Fruit fly (Drosophila melanogaster) whole organism, embryonic: ENCODE measurements around the gene CG14659.

Experiments used
- C15 ChIP-seq: fragments of 200-800 bp; sonication (Bioruptor generic); IDR thresholded peaks from 3 replicates; pipeline ENCODE4 v1.3.6; 2022; ENCODE audit warnings: missing biosample characterization, missing genetic modification characterization
- CG1024 ChIP-seq: fragments of 200-800 bp; sonication (Bioruptor generic); IDR thresholded peaks from 2 replicates; pipeline ENCODE4 v1.3.6; 2022; ENCODE audit warnings: missing biosample characterization, missing genetic modification characterization
- CG13123 ChIP-seq: fragments of 200-800 bp; sonication (Bioruptor generic); optimal IDR thresholded peaks from 2 replicates; lab custom pipeline; 2016; ENCODE audit warnings: missing biosample characterization, missing genetic modification characterization
- CG1603 ChIP-seq: fragments of 200-800 bp; sonication (Bioruptor generic); optimal IDR thresholded peaks from 2 replicates; lab custom pipeline; 2019; ENCODE audit warnings: missing biosample characterization, mild to moderate bottlenecking, missing genetic modification characterization, moderate library complexity
- CG16863 ChIP-seq: fragments of 200-800 bp; sonication (Bioruptor generic); optimal IDR thresholded peaks from 3 replicates; lab custom pipeline; 2016; ENCODE audit warnings: missing biosample characterization, missing genetic modification characterization
- CG17186 ChIP-seq: fragments of 200-800 bp; sonication (Bioruptor generic); optimal IDR thresholded peaks from 3 replicates; lab custom pipeline; 2017; ENCODE audit warnings: missing biosample characterization, missing genetic modification reagents, missing genetic modification characterization
- CG2129 ChIP-seq: fragments of 200-800 bp; sonication (Bioruptor generic); IDR thresholded peaks from 2 replicates; pipeline ENCODE4 v1.3.6; 2022; ENCODE audit warnings: missing biosample characterization, missing genetic modification characterization; ENCODE audit not compliant: partially characterized antibody
- CG2889 ChIP-seq: fragments of 200-800 bp; sonication (Bioruptor generic); IDR thresholded peaks from 3 replicates; pipeline ENCODE4 v1.3.6; 2022; ENCODE audit warnings: missing biosample characterization, missing genetic modification characterization
- CG30020 ChIP-seq: fragments of 200-800 bp; optimal IDR thresholded peaks from 2 replicates; lab custom pipeline; 2019; ENCODE audit warnings: missing biosample characterization, mild to moderate bottlenecking, missing genetic modification characterization, moderate library complexity
- CG30431 ChIP-seq: fragments of 200-800 bp; sonication (Bioruptor generic); optimal IDR thresholded peaks from 2 replicates; lab custom pipeline; 2017; ENCODE audit warnings: missing biosample characterization, missing genetic modification characterization
- CG3065 ChIP-seq: fragments of 200-800 bp; sonication (Bioruptor generic); optimal IDR thresholded peaks from 2 replicates; lab custom pipeline; 2016; ENCODE audit warnings: missing biosample characterization, missing genetic modification characterization
- CG33213 ChIP-seq: fragments of 200-800 bp; sonication (Bioruptor generic); optimal IDR thresholded peaks from 3 replicates; lab custom pipeline; 2016; ENCODE audit warnings: missing biosample characterization, missing genetic modification characterization
- CG4282 ChIP-seq: fragments of 200-800 bp; sonication (Bioruptor generic); optimal IDR thresholded peaks from 2 replicates; lab custom pipeline; 2016; ENCODE audit warnings: missing biosample characterization, missing genetic modification characterization
- CG6765 ChIP-seq: fragments of 200-800 bp; sonication (Bioruptor generic); optimal IDR thresholded peaks from 3 replicates; lab custom pipeline; 2017; ENCODE audit warnings: missing biosample characterization, mild to moderate bottlenecking, missing genetic modification characterization
- CG8089 ChIP-seq: fragments of 200-800 bp; sonication (Bioruptor generic); optimal IDR thresholded peaks from 3 replicates; lab custom pipeline; 2016; ENCODE audit warnings: missing biosample characterization, missing genetic modification characterization
- CG9797 ChIP-seq: fragments of 200-800 bp; sonication (Bioruptor generic); optimal IDR thresholded peaks from 3 replicates; lab custom pipeline; 2018; ENCODE audit warnings: missing biosample characterization, mild to moderate bottlenecking, missing genetic modification characterization
- CTCF ChIP-seq: fragments of 200-800 bp; sonication (Bioruptor generic); optimal IDR thresholded peaks from 2 replicates; lab custom pipeline; 2017; ENCODE audit warnings: missing biosample characterization, mild to moderate bottlenecking, missing genetic modification characterization, moderate library complexity
- E2f1 ChIP-seq: fragments of 200-800 bp; sonication (Bioruptor generic); IDR thresholded peaks from 2 replicates; pipeline ENCODE4 v1.3.6; 2022; ENCODE audit warnings: missing biosample characterization, missing genetic modification characterization
- HHEX ChIP-seq: fragments of 200-800 bp; sonication (Bioruptor generic); optimal IDR thresholded peaks from 3 replicates; lab custom pipeline; 2017; ENCODE audit warnings: missing biosample characterization, mild to moderate bottlenecking, missing genetic modification characterization, missing genetic modification reagents
- HLH54F ChIP-seq: fragments of 200-800 bp; sonication (Bioruptor generic); optimal IDR thresholded peaks from 3 replicates; lab custom pipeline; 2016; ENCODE audit warnings: missing biosample characterization, missing genetic modification characterization
- Hey ChIP-seq: fragments of 200-800 bp; sonication (Bioruptor generic); optimal IDR thresholded peaks from 3 replicates; lab custom pipeline; 2018; ENCODE audit warnings: missing biosample characterization, mild to moderate bottlenecking, missing genetic modification characterization
- Hr39 ChIP-seq: fragments of >200 bp; optimal IDR thresholded peaks from 2 replicates; lab custom pipeline; 2017
- Kr ChIP-seq: fragments of 200-800 bp; sonication (Bioruptor generic); optimal IDR thresholded peaks from 2 replicates; lab custom pipeline; 2017; ENCODE audit warnings: missing biosample characterization, mild to moderate bottlenecking, missing genetic modification characterization
- Med ChIP-seq: fragments of 200-800 bp; sonication (Bioruptor generic); peaks from one replicate; lab custom pipeline; 2016; ENCODE audit warnings: missing biosample characterization, missing genetic modification characterization, mild to moderate bottlenecking, inconsistent platforms, moderate library complexity
- Mrtf ChIP-seq: fragments of 200-800 bp; sonication (Bioruptor generic); IDR thresholded peaks from 3 replicates; pipeline ENCODE4 v1.3.6; 2022; ENCODE audit warnings: missing biosample characterization, missing genetic modification characterization
- NC2α ChIP-seq: fragments of 200-800 bp; sonication (Bioruptor generic); optimal IDR thresholded peaks from 2 replicates; lab custom pipeline; 2016; ENCODE audit warnings: missing biosample characterization, missing genetic modification characterization
- Nf-YB ChIP-seq: fragments of 200-800 bp; sonication (Bioruptor generic); optimal IDR thresholded peaks from 3 replicates; lab custom pipeline; 2019; ENCODE audit warnings: missing biosample characterization, mild to moderate bottlenecking, missing genetic modification characterization, moderate library complexity
- Nf-YC ChIP-seq: fragments of 200-800 bp; optimal IDR thresholded peaks from 3 replicates; lab custom pipeline; 2019; ENCODE audit warnings: missing biosample characterization, mild to moderate bottlenecking, missing genetic modification characterization, moderate library complexity
- Ptx1 ChIP-seq: fragments of 200-800 bp; sonication (Bioruptor generic); IDR thresholded peaks from 2 replicates; pipeline ENCODE4 v1.3.6; 2022; ENCODE audit warnings: missing biosample characterization, missing genetic modification characterization
- Xbp1 ChIP-seq: fragments of 200-800 bp; sonication (Bioruptor generic); optimal IDR thresholded peaks from 3 replicates; lab custom pipeline; 2016; ENCODE audit warnings: missing biosample characterization, mild to moderate bottlenecking, missing genetic modification characterization
- cad ChIP-seq: fragments of >200 bp; optimal IDR thresholded peaks from 2 replicates; lab custom pipeline; 2017; ENCODE audit warnings: missing biosample characterization, missing genetic modification characterization
- cas ChIP-seq: fragments of 200-800 bp; sonication (Bioruptor generic); IDR thresholded peaks from 2 replicates; pipeline ENCODE4 v1.3.6; 2022; ENCODE audit warnings: missing biosample characterization, missing genetic modification characterization
- crol ChIP-seq: fragments of 200-800 bp; sonication (Bioruptor generic); IDR thresholded peaks from 2 replicates; pipeline ENCODE4 v1.3.6; 2022; ENCODE audit warnings: missing biosample characterization, missing genetic modification characterization
- danr ChIP-seq: fragments of 200-800 bp; sonication (Bioruptor generic); IDR thresholded peaks from 2 replicates; pipeline ENCODE4 v1.3.6; 2022; ENCODE audit warnings: missing biosample characterization, missing genetic modification characterization
- gsb-n ChIP-seq: fragments of 200-800 bp; sonication (Bioruptor generic); optimal IDR thresholded peaks from 3 replicates; lab custom pipeline; 2018; ENCODE audit warnings: missing biosample characterization, mild to moderate bottlenecking, missing genetic modification characterization
- luna ChIP-seq: fragments of 200-800 bp; sonication (Bioruptor generic); optimal IDR thresholded peaks from 2 replicates; lab custom pipeline; 2016; ENCODE audit warnings: missing biosample characterization, missing genetic modification characterization
- pfk ChIP-seq: fragments of 200-800 bp; sonication (Bioruptor generic); optimal IDR thresholded peaks from 2 replicates; lab custom pipeline; 2018; ENCODE audit warnings: missing biosample characterization, mild to moderate bottlenecking, missing genetic modification characterization, moderate library complexity
- pita ChIP-seq: fragments of 200-800 bp; sonication (Bioruptor generic); optimal IDR thresholded peaks from 2 replicates; lab custom pipeline; 2017; ENCODE audit warnings: missing biosample characterization, mild to moderate bottlenecking, missing genetic modification characterization
- prd ChIP-seq, 3 experiments: fragments of >200 bp in 2 of 3; fragments of 200-800 bp in 1 of 3; sonication (Bioruptor generic) in 1 of 3; optimal IDR thresholded peaks in 2 of 3; IDR thresholded peaks in 1 of 3; 2 replicates in 2 of 3; 3 replicates in 1 of 3; pipeline versions ENCODE4 v1.3.6 to Lab custom; 2017 to 2022; ENCODE audit warnings: missing biosample characterization in 1 of 3, missing genetic modification characterization in 1 of 3
- pros ChIP-seq: fragments of 200-800 bp; sonication (Bioruptor generic); optimal IDR thresholded peaks from 3 replicates; lab custom pipeline; 2019; ENCODE audit warnings: missing biosample characterization, mild to moderate bottlenecking, missing genetic modification characterization, moderate library complexity
- sc ChIP-seq, 3 experiments: fragments of >200 bp in 2 of 3; fragments of 200-800 bp in 1 of 3; sonication (Bioruptor generic) in 1 of 3; optimal IDR thresholded peaks; 2 replicates in 2 of 3; 3 replicates in 1 of 3; lab custom pipeline; 2017; ENCODE audit warnings: mild to moderate bottlenecking in 1 of 3, missing biosample characterization in 1 of 3, missing genetic modification characterization in 1 of 3, missing genetic modification reagents in 1 of 3
- seq ChIP-seq: fragments of 200-800 bp; sonication (Bioruptor generic); IDR thresholded peaks from 2 replicates; pipeline ENCODE4 v1.3.6; 2022; ENCODE audit warnings: missing biosample characterization, missing genetic modification characterization
- sug ChIP-seq: fragments of 200-800 bp; optimal IDR thresholded peaks from 2 replicates; lab custom pipeline; 2019; ENCODE audit warnings: missing biosample characterization, mild to moderate bottlenecking, missing genetic modification characterization, moderate library complexity
- tll ChIP-seq, 2 experiments: fragments of 200-800 bp in 1 of 2; fragments of >200 bp in 1 of 2; sonication (Bioruptor generic) in 1 of 2; optimal IDR thresholded peaks; 2 replicates each; lab custom pipeline; 2017 to 2019; ENCODE audit warnings: missing biosample characterization in 2 of 2, missing genetic modification characterization in 2 of 2, mild to moderate bottlenecking in 1 of 2, moderate library complexity in 1 of 2
- twi ChIP-seq: fragments of 200-800 bp; optimal IDR thresholded peaks from 2 replicates; lab custom pipeline; 2019; ENCODE audit warnings: missing biosample characterization, mild to moderate bottlenecking, missing genetic modification characterization, moderate library complexity
- wdn ChIP-seq: fragments of 200-800 bp; sonication (Bioruptor generic); IDR thresholded peaks from 2 replicates; pipeline ENCODE4 v1.3.6; 2022; ENCODE audit warnings: missing biosample characterization, missing genetic modification characterization
- zen ChIP-seq: fragments of 200-800 bp; sonication (Bioruptor generic); optimal IDR thresholded peaks from 3 replicates; lab custom pipeline; 2018; ENCODE audit warnings: missing biosample characterization, mild to moderate bottlenecking, missing genetic modification characterization, moderate library complexity

The CG14659 gene

DNA sequence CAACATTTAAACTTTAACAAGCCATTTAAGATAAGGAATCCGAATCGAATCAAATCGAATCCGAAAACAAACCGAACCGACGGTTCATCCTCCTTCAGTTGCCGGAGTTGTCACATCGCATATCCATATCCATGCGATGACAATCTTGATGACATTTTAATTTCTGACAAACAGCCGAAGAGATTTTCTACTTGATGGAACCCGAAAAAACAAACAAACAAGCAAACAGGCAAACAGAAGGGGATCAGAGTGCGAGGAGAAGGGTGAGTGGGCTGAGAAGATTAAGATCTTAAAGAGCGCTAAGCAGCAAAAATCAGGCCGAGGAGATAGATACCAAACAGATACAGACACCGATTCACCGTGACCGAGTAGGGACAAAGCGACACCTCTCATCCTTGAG lies 30.0 kb upstream of the CG14659 start (continued):
- TF ChIP-seq Ptx1 (GFP tag; lab: Robert Waterston, UW) = no peak
- peak in 1 of 2 experiments; percentile 62 for TF ChIP-seq tll (GFP tag; optimal IDR thresholded peaks at IDR 0.05; lab: Kevin White, UChicago)
- TF ChIP-seq CG8089 (GFP tag; lab: Kevin White, UChicago) = no peak
- no peak for TF ChIP-seq CG9797 (GFP tag; lab: Kevin White, UChicago)
- TF ChIP-seq zen (tag; lab: Kevin White, UChicago) = no peak
- TF ChIP-seq E2f1 = no peak
- TF ChIP-seq Kr (GFP tag; lab: Kevin White, UChicago) = peak; percentile 71
- TF ChIP-seq pita (GFP tag; lab: Kevin White, UChicago) = no peak
- TF ChIP-seq Mrtf = no peak
- TF ChIP-seq sc (optimal IDR thresholded peaks at IDR 0.05; lab: Kevin White, UChicago) = no peak
- TF ChIP-seq sc (GFP tag; optimal IDR thresholded peaks at IDR 0.05; lab: Kevin White, UChicago) = no peak
- TF ChIP-seq CG30431 = no peak
- no peak for TF ChIP-seq CG17186
- TF ChIP-seq CG1024 (GFP tag; lab: Robert Waterston, UW) = no peak
- TF ChIP-seq CTCF (GFP tag; lab: Kevin White, UChicago) = no peak
- no peak for TF ChIP-seq sug (tag; lab: Kevin White, UChicago)
- TF ChIP-seq pros (GFP tag; lab: Kevin White, UChicago) = no peak
- no peak for TF ChIP-seq HLH54F (GFP tag; lab: Kevin White, UChicago)
- TF ChIP-seq NC2α (GFP tag; lab: Kevin White, UChicago) = no peak
- TF ChIP-seq C15 = no peak
- no peak for TF ChIP-seq CG33213
- TF ChIP-seq CG16863 = no peak
- TF ChIP-seq Xbp1 (GFP tag; lab: Kevin White, UChicago) = no peak
- TF ChIP-seq danr (GFP tag; lab: Robert Waterston, UW) = no peak
- no peak for TF ChIP-seq wdn
- TF ChIP-seq CG2889 = no peak

DNA sequence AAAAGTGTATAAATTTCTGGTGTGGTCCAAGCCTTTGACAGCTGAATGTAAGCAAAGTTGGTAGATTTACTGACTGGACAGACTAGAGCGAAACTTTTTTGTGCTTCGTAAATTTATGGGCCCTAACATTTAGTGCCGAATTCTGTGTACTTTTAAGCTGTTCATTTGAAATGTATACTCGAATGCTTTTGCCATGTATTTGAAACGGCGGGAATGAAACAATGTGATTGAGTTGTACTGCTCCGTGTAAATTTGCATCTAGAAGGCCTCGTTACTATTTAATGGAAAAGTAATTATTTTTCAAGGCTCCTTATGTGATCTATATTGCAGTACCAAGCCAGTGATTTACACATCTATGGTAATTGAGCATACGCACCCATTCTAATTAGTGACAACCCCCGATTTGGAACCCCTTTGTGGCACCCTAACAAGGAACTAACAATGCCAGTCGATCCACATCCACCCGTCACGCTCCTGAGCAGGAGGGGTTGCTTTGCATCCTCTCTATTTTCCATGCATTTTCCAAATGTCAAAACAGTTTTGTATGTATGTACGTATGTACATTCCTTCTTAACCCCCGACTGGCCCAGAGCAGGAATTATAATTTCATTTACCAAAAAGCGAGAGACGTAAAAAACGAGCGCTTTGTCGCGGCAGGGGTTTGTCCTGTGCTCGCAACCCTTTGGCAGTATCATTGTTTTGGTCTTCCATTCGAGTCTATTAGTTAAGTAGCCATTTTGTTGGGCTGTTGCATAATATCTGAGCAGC lies 27.6 kb upstream of the CG14659 start:
- TF ChIP-seq CG30020 = peak; percentile 86
- peak; percentile 73 for TF ChIP-seq Nf-YB (GFP tag; lab: Kevin White, UChicago)
- TF ChIP-seq CG1603 (tag; lab: Kevin White, UChicago) = peak; percentile 86
- peak; percentile 50 for TF ChIP-seq pfk (GFP tag; lab: Kevin White, UChicago)
- peak; percentile 63 for TF ChIP-seq Nf-YC (tag; lab: Kevin White, UChicago)
- TF ChIP-seq pros (GFP tag; lab: Kevin White, UChicago) = peak; percentile 66
- no peak for TF ChIP-seq CG2129
- no peak for TF ChIP-seq CG6765 (GFP tag; lab: Kevin White, UChicago)
- no peak for TF ChIP-seq CG3065 (GFP tag; lab: Kevin White, UChicago)
- TF ChIP-seq gsb-n (tag; lab: Kevin White, UChicago) = peak; percentile 42
- no peak for TF ChIP-seq Hey (tag; lab: Kevin White, UChicago)
- peak; percentile 27; the same call in 1 of the 2 replicates for TF ChIP-seq seq (GFP tag; lab: Robert Waterston, UW)
- TF ChIP-seq Kr (GFP tag; lab: Kevin White, UChicago) = peak; percentile 23
- TF ChIP-seq, all 482 proteins: peak for 9

DNA sequence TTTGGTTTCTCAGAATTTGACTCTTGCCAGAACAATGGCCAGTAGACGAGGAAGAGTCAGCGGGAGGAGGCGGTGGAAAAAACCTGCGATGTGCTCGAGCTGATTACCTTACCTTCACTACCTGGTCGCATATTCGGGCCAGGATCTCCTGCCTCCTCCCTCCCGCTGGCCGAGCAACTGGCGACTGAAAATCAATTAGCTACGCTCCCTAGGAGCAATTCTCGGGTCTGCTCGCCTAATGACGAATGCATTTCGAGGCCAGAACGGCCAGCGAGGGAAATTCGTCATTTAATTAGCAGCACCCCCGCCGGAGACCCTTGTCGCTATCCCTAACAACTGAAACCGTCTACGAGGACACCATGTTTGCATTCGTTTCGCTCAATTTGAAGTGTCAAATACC lies 26.9 kb upstream of the CG14659 start:
- TF ChIP-seq cad (GFP tag; lab: Kevin White, UChicago) (peak; percentile 14), CG4282 (no peak), CG13123 (GFP tag; lab: Kevin White, UChicago) (no peak), cas (no peak), Hr39 (lab: Kevin White, UChicago) (no peak), luna (GFP tag; lab: Kevin White, UChicago) (no peak), prd (optimal IDR thresholded peaks at IDR 0.05; lab: Kevin White, UChicago) (no peak), prd (GFP tag; IDR thresholded peaks at IDR 0.05; lab: Robert Waterston, UW) (peak; percentile 91), HHEX (GFP tag; lab: Kevin White, UChicago) (no peak), tll (GFP tag; optimal IDR thresholded peaks at IDR 0.05; lab: Kevin White, UChicago) (peak in 1 of 2 experiments; percentile 55), twi (tag; lab: Kevin White, UChicago) (peak; percentile 61), CG17186 (no peak), gsb-n (tag; lab: Kevin White, UChicago) (peak; percentile 7), zen (tag; lab: Kevin White, UChicago) (peak; percentile 98), crol (GFP tag; lab: Robert Waterston, UW) (peak; percentile 48; the same call in 1 of the 2 replicates), Med (GFP tag; lab: Kevin White, UChicago) (no peak)
